Worm (Caenorhabditis elegans): Measurements from ENCODE around the gene ckc-1.

- TF ChIP-seq snpc-4 (tag; optimal IDR thresholded peaks at IDR 0.05) (no peak), nhr-6 (tag; optimal IDR thresholded peaks at IDR 0.05) (no peak), nhr-12 (tag; optimal IDR thresholded peaks at IDR 0.05) (no peak), fos-1 (tag; optimal IDR thresholded peaks at IDR 0.05) (no peak), lsy-2 (tag; optimal IDR thresholded peaks at IDR 0.05) (peak in 1 of 2 experiments; percentile 3), nhr-237 (tag; optimal IDR thresholded peaks at IDR 0.05) (no peak), elt-1 (tag; optimal IDR thresholded peaks at IDR 0.05) (no peak), ama-1 (optimal IDR thresholded peaks at IDR 0.05) (peak; percentile 27), nhr-77 (tag; optimal IDR thresholded peaks at IDR 0.05) (no peak), nhr-21 (tag; optimal IDR thresholded peaks at IDR 0.05) (no peak), nhr-11 (tag; optimal IDR thresholded peaks at IDR 0.05) (no peak), skn-1 (tag; optimal IDR thresholded peaks at IDR 0.05) (no peak), lin-39 (tag; optimal IDR thresholded peaks at IDR 0.05) (no peak)
Observed at ce11 chrX:3536302-3537251, 39.8 kb upstream of the ckc-1 start.
